Worm (Caenorhabditis elegans) whole organism, mixed stage, embryonic: Measurements from ENCODE around the gene Y45F10B.8.

Experiments used
- ces-1 ChIP-seq: fragments of 150-350 bp; optimal IDR thresholded peaks from 2 replicates; lab custom pipeline; 2014; ENCODE audit warnings: missing biosample characterization, missing genetic modification reagents, missing genetic modification characterization
- cnd-1 ChIP-seq: fragments of 200-800 bp; sonication (Bioruptor generic); optimal IDR thresholded peaks from 2 replicates; lab custom pipeline; 2018; ENCODE audit warnings: mild to moderate bottlenecking, missing genetic modification characterization, missing compliant biosample characterization
- ham-2 ChIP-seq: fragments of 200-800 bp; sonication (Bioruptor generic); optimal IDR thresholded peaks from 2 replicates; lab custom pipeline; 2018; ENCODE audit warnings: mild to moderate bottlenecking, missing genetic modification characterization, missing compliant biosample characterization
- lin-13 ChIP-seq: fragments of 150-350 bp; optimal IDR thresholded peaks from 2 replicates; lab custom pipeline; 2014; ENCODE audit warnings: missing biosample characterization, missing genetic modification characterization
- nhr-237 ChIP-seq: fragments of 150-350 bp; optimal IDR thresholded peaks from 2 replicates; lab custom pipeline; 2014; ENCODE audit warnings: missing biosample characterization, missing genetic modification characterization
- nhr-76 ChIP-seq: sonication (generic microtip); optimal IDR thresholded peaks from 2 replicates; lab custom pipeline; 2017; ENCODE audit warnings: missing biosample characterization, missing genetic modification characterization
- pha-4 ChIP-seq: fragments of 150-350 bp; optimal IDR thresholded peaks from 2 replicates; lab custom pipeline; 2018; ENCODE audit warnings: missing biosample characterization, missing genetic modification reagents, missing genetic modification characterization
- unc-39 ChIP-seq: fragments of 150-350 bp; optimal IDR thresholded peaks from 2 replicates; lab custom pipeline; 2014; ENCODE audit warnings: missing biosample characterization, missing genetic modification characterization
- unc-62 ChIP-seq: fragments of 150-350 bp; optimal IDR thresholded peaks from 2 replicates; lab custom pipeline; 2014; ENCODE audit warnings: missing biosample characterization, missing genetic modification reagents, missing genetic modification characterization
- ztf-11 ChIP-seq: fragments of 150-350 bp; optimal IDR thresholded peaks from 2 replicates; lab custom pipeline; 2014; ENCODE audit warnings: missing biosample characterization, missing genetic modification characterization

DNA sequence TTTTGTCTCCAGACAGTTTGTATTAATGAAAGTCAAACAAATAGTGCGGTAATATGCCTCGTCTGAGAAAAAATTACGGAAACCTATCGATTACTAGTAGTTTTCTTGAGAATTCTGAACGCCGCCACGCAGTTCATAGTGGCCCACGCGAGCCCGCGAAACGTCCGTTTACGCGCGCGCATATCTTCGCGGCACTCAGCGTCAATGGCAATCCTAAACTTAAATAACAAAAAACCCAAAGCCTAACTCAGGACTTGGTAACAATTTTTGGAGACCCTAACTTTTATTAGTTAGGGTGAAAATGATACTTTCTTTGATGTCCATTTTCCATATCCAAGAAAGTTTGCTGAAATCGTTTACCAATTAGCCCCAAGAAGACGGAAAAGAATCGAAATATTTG lies 23.4 kb upstream of the Y45F10B.8 start:
- TF ChIP-seq unc-39: no peak
- no peak for TF ChIP-seq ham-2 (GFP tag; lab: Kevin White, UChicago)
- no peak for TF ChIP-seq nhr-76 (tag; lab: Kevin White, UChicago)
- no peak for TF ChIP-seq ztf-11 (tag; lab: Kevin White, UChicago)
- no peak for TF ChIP-seq ces-1 (GFP tag; lab: Kevin White, UChicago)
- no peak for TF ChIP-seq pha-4
- TF ChIP-seq unc-62 (GFP tag; lab: Kevin White, UChicago): no peak
- TF ChIP-seq cnd-1 (tag; lab: Kevin White, UChicago): no peak
- no peak for TF ChIP-seq nhr-237 (tag; lab: Kevin White, UChicago)
- no peak for TF ChIP-seq lin-13 (tag; lab: Kevin White, UChicago)
